Worm (Caenorhabditis elegans) whole organism, L2 larva: ENCODE measurements around the gene taf-2.

Source experiments
- alr-1 ChIP-seq: fragments of 150-350 bp; optimal IDR thresholded peaks from 2 replicates; lab custom pipeline; 2014; ENCODE audit warnings: missing biosample characterization, missing genetic modification characterization
- ama-1 ChIP-seq: fragments of 150-350 bp; optimal IDR thresholded peaks from 2 replicates; lab custom pipeline; 2018; ENCODE audit warnings: inconsistent platforms
- ceh-16 ChIP-seq: fragments of 150-350 bp; optimal IDR thresholded peaks from 2 replicates; lab custom pipeline; 2014; ENCODE audit warnings: missing biosample characterization, missing genetic modification characterization
- elt-1 ChIP-seq: fragments of 150-350 bp; optimal IDR thresholded peaks from 2 replicates; lab custom pipeline; 2014; ENCODE audit warnings: missing biosample characterization, missing genetic modification characterization
- lin-39 ChIP-seq: fragments of 150-350 bp; optimal IDR thresholded peaks from 2 replicates; lab custom pipeline; 2014; ENCODE audit warnings: missing biosample characterization, missing genetic modification reagents, missing genetic modification characterization
- lsy-2 ChIP-seq, 2 experiments: fragments of 150-350 bp in 1 of 2; sonication (generic microtip) in 1 of 2; optimal IDR thresholded peaks; 2 replicates each; lab custom pipeline; 2014 to 2017; ENCODE audit warnings: missing biosample characterization in 2 of 2, missing genetic modification characterization in 2 of 2
- nhr-11 ChIP-seq: fragments of 150-350 bp; optimal IDR thresholded peaks from 2 replicates; lab custom pipeline; 2014; ENCODE audit warnings: missing biosample characterization, missing genetic modification characterization
- nhr-129 ChIP-seq: fragments of 150-350 bp; optimal IDR thresholded peaks from 2 replicates; lab custom pipeline; 2014; ENCODE audit warnings: missing biosample characterization, missing genetic modification characterization
- nhr-77 ChIP-seq: fragments of 150-350 bp; optimal IDR thresholded peaks from 2 replicates; lab custom pipeline; 2014; ENCODE audit warnings: missing biosample characterization, missing genetic modification characterization

- TF ChIP-seq nhr-77 (no peak), alr-1 (tag; lab: Kevin White, UChicago) (no peak), nhr-129 (no peak), lin-39 (no peak), nhr-11 (tag; lab: Kevin White, UChicago) (no peak), ceh-16 (tag; lab: Kevin White, UChicago) (no peak), ama-1 (no peak), lsy-2 (tag; optimal IDR thresholded peaks at IDR 0.05; lab: Kevin White, UChicago) (no peak), elt-1 (tag; lab: Kevin White, UChicago) (no peak)
Measured at ce11 chrIV:3552933-3553332, 40.5 kb downstream of the taf-2 start.
